Worm (Caenorhabditis elegans): ENCODE data around the gene eat-6.

eat-6 gene

ce11 chrV:13088485-13088884 lies 41.3 kb downstream of the eat-6 start:
- TF ChIP-seq ceh-18 (tag; optimal IDR thresholded peaks at IDR 0.05) (peak; percentile 32), elt-2 (tag; optimal IDR thresholded peaks at IDR 0.05) (no peak)

- TF ChIP-seq nfya-1 (tag; optimal IDR thresholded peaks at IDR 0.05) (peak; percentile 66), K02D7.2 (tag; optimal IDR thresholded peaks at IDR 0.05) (no peak), madf-2 (tag; optimal IDR thresholded peaks at IDR 0.05) (no peak), pros-1 (tag; optimal IDR thresholded peaks at IDR 0.05) (no peak), ceh-9 (tag; optimal IDR thresholded peaks at IDR 0.05) (no peak), ttx-3 (tag; optimal IDR thresholded peaks at IDR 0.05) (no peak), hlh-8 (tag; optimal IDR thresholded peaks at IDR 0.05) (no peak), ceh-19 (GFP tag; optimal IDR thresholded peaks at IDR 0.05) (no peak), nhr-232 (tag; optimal IDR thresholded peaks at IDR 0.05) (no peak), unc-42 (tag; optimal IDR thresholded peaks at IDR 0.05) (peak; percentile 24), C38D4.7 (GFP tag; optimal IDR thresholded peaks at IDR 0.05) (no peak), pha-2 (tag; optimal IDR thresholded peaks at IDR 0.05) (no peak), T23F11.4 (GFP tag; optimal IDR thresholded peaks at IDR 0.05) (no peak), ceh-34 (tag; optimal IDR thresholded peaks at IDR 0.05) (peak; percentile 48), ceh-22 (tag; optimal IDR thresholded peaks at IDR 0.05) (no peak), tbx-7 (tag; optimal IDR thresholded peaks at IDR 0.05) (no peak), fkh-6 (tag; optimal IDR thresholded peaks at IDR 0.05) (no peak), pqm-1 (tag; optimal IDR thresholded peaks at IDR 0.05) (no peak), pax-1 (tag; optimal IDR thresholded peaks at IDR 0.05) (no peak), fkh-10 (GFP tag; optimal IDR thresholded peaks at IDR 0.05) (no peak), odd-2 (tag; optimal IDR thresholded peaks at IDR 0.05) (no peak), pat-9 (tag; optimal IDR thresholded peaks at IDR 0.05) (no peak), tbx-2 (tag; optimal IDR thresholded peaks at IDR 0.05) (peak; percentile 55), ceh-2 (tag; optimal IDR thresholded peaks at IDR 0.05) (no peak), ztf-16 (tag; optimal IDR thresholded peaks at IDR 0.05) (no peak), lim-6 (tag; optimal IDR thresholded peaks at IDR 0.05) (no peak), eyg-1 (tag; optimal IDR thresholded peaks at IDR 0.05) (no peak), unc-86 (tag; optimal IDR thresholded peaks at IDR 0.05) (no peak), pag-3 (tag; optimal IDR thresholded peaks at IDR 0.05; ENCODE audit: borderline replicate concordance) (no peak), ets-4 (tag; optimal IDR thresholded peaks at IDR 0.05) (no peak), sox-4 (tag; optimal IDR thresholded peaks at IDR 0.05) (no peak), npax-4 (tag; optimal IDR thresholded peaks at IDR 0.05) (no peak), hlh-13 (GFP tag; optimal IDR thresholded peaks at IDR 0.05) (no peak), gmeb-2 (tag; optimal IDR thresholded peaks at IDR 0.05) (no peak), ama-1 (optimal IDR thresholded peaks at IDR 0.05) (no peak), K09A11.1 (tag; optimal IDR thresholded peaks at IDR 0.05; ENCODE audit: insufficient read depth) (no peak), nhr-11 (tag; optimal IDR thresholded peaks at IDR 0.05) (no peak), hlh-15 (tag; optimal IDR thresholded peaks at IDR 0.05) (no peak), dmd-4 (tag; optimal IDR thresholded peaks at IDR 0.05; ENCODE audit: borderline replicate concordance) (no peak), pha-4 (tag; optimal IDR thresholded peaks at IDR 0.05) (no peak), hlh-6 (tag; optimal IDR thresholded peaks at IDR 0.05) (no peak), ceh-31 (tag; optimal IDR thresholded peaks at IDR 0.05) (peak; percentile 54), zip-5 (tag; optimal IDR thresholded peaks at IDR 0.05) (no peak), ceh-14 (tag; optimal IDR thresholded peaks at IDR 0.05) (peak; percentile 6), F13H6.1 (tag; optimal IDR thresholded peaks at IDR 0.05) (peak; percentile 51), lin-11 (tag; optimal IDR thresholded peaks at IDR 0.05) (no peak), mec-3 (tag; optimal IDR thresholded peaks at IDR 0.05; ENCODE audit: borderline replicate concordance) (no peak), ceh-30 (tag; optimal IDR thresholded peaks at IDR 0.05) (no peak), ceh-24 (tag; optimal IDR thresholded peaks at IDR 0.05) (no peak), rnt-1 (tag; optimal IDR thresholded peaks at IDR 0.05) (peak; percentile 54)
Measured at ce11 chrV:13085917-13086552, 43.8 kb downstream of the eat-6 start.

Measured in whole organism, late embryonic.